Worm (Caenorhabditis elegans): ENCODE results near the gene ugt-10.

Gene ugt-10

DNA sequence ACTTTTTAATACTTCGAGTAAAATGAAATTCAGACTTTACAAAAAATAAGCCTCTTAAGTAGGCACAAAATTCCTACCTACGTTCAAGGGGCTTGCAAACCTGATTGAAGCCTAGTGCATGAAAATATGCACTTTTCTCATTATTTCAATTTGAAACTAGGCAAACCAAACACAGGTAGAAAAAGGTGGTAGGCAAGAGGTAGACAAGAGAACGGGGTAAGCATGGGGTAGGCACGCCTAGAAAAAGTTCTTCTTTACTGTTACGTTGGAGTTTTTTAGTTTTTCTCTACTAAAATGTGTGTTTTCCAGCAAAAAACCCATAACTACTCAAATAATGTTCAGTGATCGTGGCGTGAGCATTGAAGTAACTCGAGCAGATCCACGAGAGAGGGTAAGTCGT lies 48.8 kb downstream of the ugt-10 start, which contains the start of gene nex-4:
TSS of gene nex-4 (plus strand) at position 301 of the 400 bp plus-strand sequence.
- no peak for TF ChIP-seq efl-1 (GFP tag; optimal IDR thresholded peaks at IDR 0.05)
- no peak for TF ChIP-seq die-1 (tag; optimal IDR thresholded peaks at IDR 0.05)
- no peak for TF ChIP-seq athp-1 (tag; optimal IDR thresholded peaks at IDR 0.05)
- TF ChIP-seq T07F8.4 (tag; optimal IDR thresholded peaks at IDR 0.05), result no peak
- no peak for TF ChIP-seq mcd-1 (GFP tag; IDR thresholded peaks at IDR 0.05)
- TF ChIP-seq F57A8.1 (GFP tag; optimal IDR thresholded peaks at IDR 0.05), result no peak
- no peak for TF ChIP-seq ccch-3 (GFP tag; optimal IDR thresholded peaks at IDR 0.05)
- TF ChIP-seq ama-1 (optimal IDR thresholded peaks at IDR 0.05), result no peak
- no peak for TF ChIP-seq ama-1 (GFP tag; optimal IDR thresholded peaks at IDR 0.05)
- TF ChIP-seq C06A6.2 (GFP tag; conservative IDR thresholded peaks at IDR 0.05), result no peak
- no peak for TF ChIP-seq tlf-1 (GFP tag; optimal IDR thresholded peaks at IDR 0.05)
- no peak for TF ChIP-seq sea-2 (GFP tag; IDR thresholded peaks at IDR 0.05)
- no peak for TF ChIP-seq D2030.7 (GFP tag; IDR thresholded peaks at IDR 0.05)
- no peak for TF ChIP-seq nhr-27 (tag; optimal IDR thresholded peaks at IDR 0.05)
- no peak for TF ChIP-seq fkh-3 (tag; optimal IDR thresholded peaks at IDR 0.05)
- TF ChIP-seq K11D2.4 (GFP tag; IDR thresholded peaks at IDR 0.05), result no peak
- no peak for TF ChIP-seq zim-3 (tag; optimal IDR thresholded peaks at IDR 0.05)
- TF ChIP-seq nhr-80 (tag; optimal IDR thresholded peaks at IDR 0.05), result no peak
- no peak for TF ChIP-seq ets-4 (GFP tag; optimal IDR thresholded peaks at IDR 0.05)

ce11 chrV:4850446-4850845 lies 49.5 kb downstream of the ugt-10 start:
- TF ChIP-seq snpc-1.3 (tag; optimal IDR thresholded peaks at IDR 0.05; ENCODE audit: insufficient read depth) (no peak), rcor-1 (GFP tag; IDR thresholded peaks at IDR 0.05) (no peak), lin-54 (GFP tag; optimal IDR thresholded peaks at IDR 0.05) (no peak), zim-3 (tag; optimal IDR thresholded peaks at IDR 0.05) (no peak), efl-1 (GFP tag; optimal IDR thresholded peaks at IDR 0.05) (no peak), F57A8.1 (GFP tag; optimal IDR thresholded peaks at IDR 0.05) (no peak), fkh-3 (tag; optimal IDR thresholded peaks at IDR 0.05) (no peak), F37B4.10 (GFP tag; IDR thresholded peaks at IDR 0.05) (no peak), egl-44 (GFP tag; IDR thresholded peaks at IDR 0.05) (no peak), mes-4 (tag; optimal IDR thresholded peaks at IDR 0.05) (no peak), rpc-1 (optimal IDR thresholded peaks at IDR 0.05) (no peak), rpc-1 (tag; optimal IDR thresholded peaks at IDR 0.05) (no peak), dox-1 (GFP tag; IDR thresholded peaks at IDR 0.05) (no peak), hlh-26 (GFP tag; conservative IDR thresholded peaks at IDR 0.05) (no peak)

All from whole organism, young adult.